Fruit fly (Drosophila melanogaster) S2 (cell line): ENCODE results near the gene CG34301.

Experiments used
- CG8478 ChIP-seq: fragments of >200 bp; optimal IDR thresholded peaks from 2 replicates; lab custom pipeline; 2018
- CTCF ChIP-seq, 2 experiments: fragments of >200 bp; optimal IDR thresholded peaks; 2 replicates each; lab custom pipeline; 2018

- TF ChIP-seq CTCF (optimal IDR thresholded peaks at IDR 0.05; lab: Kevin White, UChicago) (no peak), CG8478 (no peak)
Observed at dm6 chr3R:8780689-8781088, 7.5 kb downstream of the CG34301 start, which contains the start of gene CG33189.
